Worm (Caenorhabditis elegans) whole organism, midembryonic: ENCODE data around the gene kcnl-1.

Experiments
- T22C8.4 ChIP-seq: fragments of 200-800 bp; sonication (Bioruptor generic); IDR thresholded peaks from 2 replicates; pipeline ENCODE4 v1.3.6; 2022; ENCODE audit warnings: missing genetic modification characterization, missing compliant biosample characterization
- cog-1 ChIP-seq: sonication (generic microtip); optimal IDR thresholded peaks from 2 replicates; lab custom pipeline; 2016; ENCODE audit warnings: missing genetic modification characterization, missing compliant biosample characterization
- flt-1 ChIP-seq: fragments of 200-800 bp; sonication (Bioruptor generic); IDR thresholded peaks from 2 replicates; pipeline ENCODE4 v1.3.6; 2022; ENCODE audit warnings: missing genetic modification characterization, missing compliant biosample characterization
- klf-2 ChIP-seq: fragments of 200-800 bp; sonication (Bioruptor generic); conservative IDR thresholded peaks from 2 replicates; pipeline ENCODE4 v1.3.6; 2022; ENCODE audit warnings: missing genetic modification reagents, missing genetic modification characterization, missing compliant biosample characterization
- med-1 ChIP-seq: sonication (generic microtip); optimal IDR thresholded peaks from 2 replicates; lab custom pipeline; 2017; ENCODE audit warnings: missing genetic modification characterization, mild to moderate bottlenecking, missing compliant biosample characterization, antibody characterized with exemption, missing genetic modification reagents; ENCODE audit not compliant: insufficient read depth
- tab-1 ChIP-seq: fragments of 200-800 bp; sonication (Bioruptor generic); IDR thresholded peaks from 2 replicates; pipeline ENCODE4 v1.3.6; 2022; ENCODE audit warnings: missing genetic modification characterization, missing compliant biosample characterization
- ztf-23 ChIP-seq: fragments of 200-800 bp; sonication (Bioruptor generic); IDR thresholded peaks from 2 replicates; pipeline ENCODE4 v1.3.6; 2022; ENCODE audit warnings: missing genetic modification reagents, missing genetic modification characterization, missing compliant biosample characterization
- ztf-29 ChIP-seq: fragments of 200-800 bp; sonication (Bioruptor generic); IDR thresholded peaks from 2 replicates; pipeline ENCODE4 v1.3.6; 2022; ENCODE audit warnings: missing genetic modification reagents, missing genetic modification characterization, missing compliant biosample characterization

DNA sequence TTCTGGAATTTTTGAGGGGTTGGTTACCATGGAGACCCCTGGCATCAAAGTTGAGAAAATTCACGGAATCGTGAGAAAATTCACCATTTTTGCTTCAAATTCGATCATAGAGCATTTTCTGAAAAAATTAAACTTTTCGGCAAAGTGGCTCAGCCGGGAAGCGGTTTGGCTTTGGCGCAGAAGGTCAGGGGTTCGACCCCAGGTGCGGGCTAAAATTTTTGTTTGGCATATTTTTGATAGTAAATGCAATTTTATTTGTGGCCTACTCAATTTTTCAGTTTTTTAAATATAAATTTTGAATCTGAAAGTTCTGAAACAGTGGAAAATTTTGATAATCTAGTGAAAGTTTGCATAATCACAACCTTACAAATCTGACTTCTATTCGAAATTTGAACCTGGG is 33.9 kb downstream of the kcnl-1 start:
- TF ChIP-seq ztf-29 (GFP tag; lab: Robert Waterston, UW) (no peak), flt-1 (GFP tag; lab: Robert Waterston, UW) (no peak), ztf-23 (GFP tag; lab: Robert Waterston, UW) (no peak), klf-2 (GFP tag; lab: Robert Waterston, UW) (no peak), med-1 (no peak), T22C8.4 (GFP tag; lab: Robert Waterston, UW) (no peak), tab-1 (GFP tag; lab: Robert Waterston, UW) (no peak), cog-1 (tag; lab: Kevin White, UChicago) (no peak)
